Worm (Caenorhabditis elegans) whole organism, late embryonic: ENCODE results near the gene npr-24.

Experiments
- F13H6.1 ChIP-seq: sonication (generic microtip); optimal IDR thresholded peaks from 2 replicates; lab custom pipeline; 2016; ENCODE audit warnings: missing genetic modification characterization, missing compliant biosample characterization
- fkh-10 ChIP-seq: fragments of 150-350 bp; optimal IDR thresholded peaks from 2 replicates; lab custom pipeline; 2014; ENCODE audit warnings: missing biosample characterization, missing genetic modification reagents, missing genetic modification characterization
- pax-1 ChIP-seq: fragments of 150-350 bp; optimal IDR thresholded peaks from 2 replicates; lab custom pipeline; 2014; ENCODE audit warnings: missing biosample characterization, missing genetic modification characterization
- sox-4 ChIP-seq: sonication (generic microtip); optimal IDR thresholded peaks from 2 replicates; lab custom pipeline; 2017; ENCODE audit warnings: mild to moderate bottlenecking, missing genetic modification characterization, inconsistent platforms, missing compliant biosample characterization
- tbx-2 ChIP-seq: sonication (generic microtip); optimal IDR thresholded peaks from 2 replicates; lab custom pipeline; 2016; ENCODE audit warnings: missing genetic modification characterization, missing compliant biosample characterization

DNA sequence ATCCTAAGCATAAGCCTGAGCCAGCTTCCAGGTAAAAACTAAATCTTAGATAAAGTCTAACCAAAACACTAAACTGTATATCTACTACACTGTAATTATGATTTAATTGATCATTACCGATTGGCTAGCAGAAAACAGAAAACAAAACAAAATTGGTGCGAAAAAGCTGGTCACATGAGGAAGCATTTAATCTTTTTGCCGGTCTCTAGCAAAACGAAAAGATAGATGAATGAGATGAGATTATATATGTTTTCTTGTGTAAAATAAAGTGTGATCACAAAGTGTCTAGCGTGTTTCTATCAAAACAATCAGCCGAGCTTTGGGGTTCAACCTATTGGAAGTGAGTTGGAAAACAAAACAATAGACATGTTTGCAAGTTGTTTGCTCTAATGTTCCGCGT lies 48.2 kb upstream of the npr-24 start:
- TF ChIP-seq F13H6.1 (tag; lab: Kevin White, UChicago): no peak
- TF ChIP-seq sox-4 (tag; lab: Kevin White, UChicago): no peak
- no peak for TF ChIP-seq pax-1
- TF ChIP-seq fkh-10: no peak
- no peak for TF ChIP-seq tbx-2 (tag; lab: Kevin White, UChicago)
